Fruit fly (Drosophila melanogaster) whole organism, adult: Measurements from ENCODE around the gene Smyd5.

Experiments
- CG1620 ChIP-seq: fragments of 200-800 bp; sonication (Bioruptor generic); optimal IDR thresholded peaks from 2 replicates; lab custom pipeline; 2016; ENCODE audit warnings: missing biosample characterization, missing genetic modification characterization
- CG5204 ChIP-seq: fragments of 200-800 bp; sonication (Bioruptor generic); optimal IDR thresholded peaks from 2 replicates; lab custom pipeline; 2016; ENCODE audit warnings: missing biosample characterization, missing genetic modification characterization
- CG7045 ChIP-seq: fragments of 200-800 bp; sonication (Bioruptor generic); optimal IDR thresholded peaks from 2 replicates; lab custom pipeline; 2017; ENCODE audit warnings: missing biosample characterization, mild to moderate bottlenecking, missing genetic modification characterization
- Clk ChIP-seq: fragments of 200-800 bp; sonication (Bioruptor generic); optimal IDR thresholded peaks from 2 replicates; lab custom pipeline; 2017; ENCODE audit warnings: missing biosample characterization, missing genetic modification characterization
- Hr96 ChIP-seq: fragments of 200-800 bp; sonication (Bioruptor generic); optimal IDR thresholded peaks from 2 replicates; lab custom pipeline; 2016; ENCODE audit warnings: missing biosample characterization, missing genetic modification characterization
- Mnt ChIP-seq: fragments of 200-800 bp; sonication (Bioruptor generic); optimal IDR thresholded peaks from 2 replicates; lab custom pipeline; 2016; ENCODE audit warnings: missing biosample characterization, mild to moderate bottlenecking, missing genetic modification characterization
- kay ChIP-seq: fragments of 200-800 bp; sonication (Bioruptor generic); peaks from one replicate; lab custom pipeline; 2016; ENCODE audit warnings: missing biosample characterization, missing genetic modification characterization, borderline replicate concordance
- pad ChIP-seq: fragments of 200-800 bp; sonication (Bioruptor generic); optimal IDR thresholded peaks from 3 replicates; lab custom pipeline; 2017; ENCODE audit warnings: missing biosample characterization, missing genetic modification characterization, mild to moderate bottlenecking, moderate library complexity, missing genetic modification reagents

DNA sequence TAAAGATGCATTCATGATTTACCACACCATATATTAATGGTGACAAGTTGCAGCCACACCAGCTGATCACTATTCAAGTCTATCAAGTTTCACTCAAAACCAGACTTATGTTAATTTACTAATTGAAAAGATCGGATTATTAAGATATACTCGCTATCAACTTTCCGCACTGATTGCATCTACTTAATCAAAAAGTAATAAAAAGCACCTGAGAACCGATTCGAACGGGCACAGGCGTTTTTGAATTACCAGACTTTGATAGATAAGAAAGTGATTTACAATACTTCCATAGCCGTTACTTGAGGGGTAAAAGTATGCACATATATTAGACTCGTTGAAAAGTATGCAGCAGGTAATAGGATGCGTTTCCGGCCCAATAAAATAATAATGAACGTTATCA lies 22.7 kb upstream of the Smyd5 start:
- TF ChIP-seq Clk (no peak), CG5204 (GFP tag; lab: Kevin White, UChicago) (no peak), CG7045 (GFP tag; lab: Kevin White, UChicago) (no peak), Hr96 (GFP tag; lab: Kevin White, UChicago) (no peak), CG1620 (GFP tag; lab: Kevin White, UChicago) (no peak), pad (GFP tag; lab: Kevin White, UChicago) (no peak), kay (GFP tag; lab: Kevin White, UChicago) (no peak), Mnt (GFP tag; lab: Kevin White, UChicago) (no peak)
